Worm (Caenorhabditis elegans) whole organism, L1 larva: Measurements from ENCODE around the gene Y41C4A.11.

Source experiments
- aha-1 ChIP-seq: fragments of 150-350 bp; optimal IDR thresholded peaks from 2 replicates; lab custom pipeline; 2014; ENCODE audit warnings: missing biosample characterization, missing genetic modification characterization
- ces-1 ChIP-seq: fragments of 150-350 bp; optimal IDR thresholded peaks from 2 replicates; lab custom pipeline; 2014; ENCODE audit warnings: missing biosample characterization, missing genetic modification reagents, missing genetic modification characterization
- efl-1 ChIP-seq, 4 experiments: fragments of 150-350 bp; optimal IDR thresholded peaks in 3 of 4; peaks in 1 of 4; 1 replicate in 1 of 4; 2 replicates in 3 of 4; lab custom pipeline; 2014; ENCODE audit warnings: missing biosample characterization in 2 of 4, missing genetic modification characterization in 2 of 4, missing genetic modification reagents in 2 of 4
- fkh-8 ChIP-seq: sonication (generic microtip); optimal IDR thresholded peaks from 2 replicates; lab custom pipeline; 2016; ENCODE audit warnings: mild to moderate bottlenecking, missing genetic modification characterization, missing compliant biosample characterization
- jun-1 ChIP-seq: fragments of 150-350 bp; optimal IDR thresholded peaks from 2 replicates; lab custom pipeline; 2014; ENCODE audit warnings: missing biosample characterization, missing genetic modification reagents, missing genetic modification characterization
- lsy-2 ChIP-seq, 2 experiments: fragments of 150-350 bp; optimal IDR thresholded peaks; 2 replicates each; lab custom pipeline; 2014; ENCODE audit warnings: missing biosample characterization in 2 of 2, missing genetic modification characterization in 2 of 2
- nhr-237 ChIP-seq: fragments of 150-350 bp; optimal IDR thresholded peaks from 2 replicates; lab custom pipeline; 2014; ENCODE audit warnings: missing biosample characterization, missing genetic modification characterization
- nhr-76 ChIP-seq: sonication (generic microtip); optimal IDR thresholded peaks from 2 replicates; lab custom pipeline; 2017; ENCODE audit warnings: missing biosample characterization, missing genetic modification characterization
- nhr-84 ChIP-seq: sonication (generic microtip); optimal IDR thresholded peaks from 2 replicates; lab custom pipeline; 2017; ENCODE audit warnings: missing biosample characterization, missing genetic modification characterization
- pqm-1 ChIP-seq: sonication (generic microtip); optimal IDR thresholded peaks from 3 replicates; lab custom pipeline; 2017; ENCODE audit warnings: missing biosample characterization, missing genetic modification characterization
- snpc-4 ChIP-seq: fragments of 150-350 bp; optimal IDR thresholded peaks from 2 replicates; lab custom pipeline; 2014; ENCODE audit warnings: missing biosample characterization, missing genetic modification characterization
- sox-4 ChIP-seq: sonication (generic microtip); optimal IDR thresholded peaks from 2 replicates; lab custom pipeline; 2016; ENCODE audit warnings: missing genetic modification characterization, missing compliant biosample characterization
- unc-62 ChIP-seq: fragments of 150-350 bp; optimal IDR thresholded peaks from 2 replicates; lab custom pipeline; 2014; ENCODE audit warnings: missing biosample characterization, missing genetic modification reagents, missing genetic modification characterization

- no peak for TF ChIP-seq ces-1
- TF ChIP-seq unc-62: no peak
- no peak for TF ChIP-seq lsy-2 (tag; optimal IDR thresholded peaks at IDR 0.05; lab: Kevin White, UChicago)
- TF ChIP-seq aha-1 (tag; lab: Kevin White, UChicago): no peak
- no peak for TF ChIP-seq nhr-237 (tag; lab: Kevin White, UChicago)
- TF ChIP-seq sox-4 (tag; lab: Kevin White, UChicago): no peak
- no peak for TF ChIP-seq fkh-8
- no peak for TF ChIP-seq nhr-84 (tag; lab: Kevin White, UChicago)
- TF ChIP-seq nhr-76 (tag; lab: Kevin White, UChicago): no peak
- no peak for TF ChIP-seq jun-1 (tag; lab: Kevin White, UChicago)
- TF ChIP-seq efl-1 (optimal IDR thresholded peaks at IDR 0.05; lab: Kevin White, UChicago): no peak
- TF ChIP-seq efl-1 (GFP tag; optimal IDR thresholded peaks at IDR 0.05 in 1 of 2; lab: Kevin White, UChicago): no peak
- TF ChIP-seq snpc-4 (tag; lab: Kevin White, UChicago): no peak
- TF ChIP-seq pqm-1: no peak
These were observed 13.7 kb upstream of the Y41C4A.11 start for ce11 chrIII:11705930-11706329.
